Fruit fly (Drosophila melanogaster): ENCODE data around the gene tkv.

tkv gene

dm6 chr2L:5232967-5233909, 37.9 kb downstream of the tkv start:
- TF ChIP-seq Rel (GFP tag; optimal IDR thresholded peaks at IDR 0.05): no peak
- TF ChIP-seq Rel (tag; optimal IDR thresholded peaks at IDR 0.05): peak; percentile 92
- TF ChIP-seq CrebA (GFP tag; optimal IDR thresholded peaks at IDR 0.05; ENCODE audit: borderline replicate concordance): peak; percentile 48
- no peak for TF ChIP-seq br (GFP tag; optimal IDR thresholded peaks at IDR 0.05)

- TF ChIP-seq brk (GFP tag; optimal IDR thresholded peaks at IDR 0.05): no peak
- TF ChIP-seq Vsx2 (GFP tag; optimal IDR thresholded peaks at IDR 0.05; ENCODE audit: partially characterized antibody): no peak
- no peak for TF ChIP-seq sv (GFP tag; optimal IDR thresholded peaks at IDR 0.05)
- no peak for TF ChIP-seq Hr83 (GFP tag; optimal IDR thresholded peaks at IDR 0.05; ENCODE audit: poor library complexity, severe bottlenecking)
- no peak for TF ChIP-seq Dfd (GFP tag; optimal IDR thresholded peaks at IDR 0.05)
- TF ChIP-seq dmrt93B (GFP tag; optimal IDR thresholded peaks at IDR 0.05): no peak
- no peak for TF ChIP-seq pan (optimal IDR thresholded peaks at IDR 0.05)
- TF ChIP-seq HLH106 (tag; optimal IDR thresholded peaks at IDR 0.05): no peak
- no peak for TF ChIP-seq Sp1 (GFP tag; optimal IDR thresholded peaks at IDR 0.05)
- TF ChIP-seq ey (GFP tag; optimal IDR thresholded peaks at IDR 0.05): no peak
- no peak for TF ChIP-seq foxo (GFP tag; optimal IDR thresholded peaks at IDR 0.05)
- TF ChIP-seq Hnf4 (GFP tag; optimal IDR thresholded peaks at IDR 0.05): no peak
- no peak for TF ChIP-seq h (GFP tag; optimal IDR thresholded peaks at IDR 0.05)
- no peak for TF ChIP-seq GATAd (GFP tag; optimal IDR thresholded peaks at IDR 0.05)
- TF ChIP-seq Jra (GFP tag; optimal IDR thresholded peaks at IDR 0.05): no peak
- TF ChIP-seq fru (GFP tag; optimal IDR thresholded peaks at IDR 0.05): no peak
- no peak for TF ChIP-seq psq (GFP tag; optimal IDR thresholded peaks at IDR 0.05)
Observed at dm6 chr2L:5232175-5232574, 39.0 kb downstream of the tkv start.

dm6 chr2L:5231437-5231836, 39.7 kb downstream of the tkv start:
- TF ChIP-seq ey (GFP tag; optimal IDR thresholded peaks at IDR 0.05) (peak; percentile 43), GATAd (GFP tag; optimal IDR thresholded peaks at IDR 0.05) (no peak), CrebA (GFP tag; optimal IDR thresholded peaks at IDR 0.05; ENCODE audit: borderline replicate concordance) (no peak), Abd-B (GFP tag; optimal IDR thresholded peaks at IDR 0.05) (no peak), HLH106 (tag; optimal IDR thresholded peaks at IDR 0.05) (peak; percentile 30), psq (GFP tag; optimal IDR thresholded peaks at IDR 0.05) (peak; percentile 40), Dfd (GFP tag; optimal IDR thresholded peaks at IDR 0.05) (no peak), woc (GFP tag; optimal IDR thresholded peaks at IDR 0.05) (peak; percentile 24), Hnf4 (GFP tag; optimal IDR thresholded peaks at IDR 0.05) (peak; percentile 46), Vsx2 (GFP tag; optimal IDR thresholded peaks at IDR 0.05; ENCODE audit: partially characterized antibody) (no peak), Jra (GFP tag; optimal IDR thresholded peaks at IDR 0.05) (peak; percentile 1), Myc (optimal IDR thresholded peaks at IDR 0.05) (no peak), Dif (GFP tag; optimal IDR thresholded peaks at IDR 0.05; ENCODE audit: partially characterized antibody) (no peak), N (GFP tag; optimal IDR thresholded peaks at IDR 0.05) (no peak), sage (GFP tag; optimal IDR thresholded peaks at IDR 0.05) (no peak), dsf (GFP tag; optimal IDR thresholded peaks at IDR 0.05; ENCODE audit: borderline replicate concordance) (no peak), Sp1 (GFP tag; optimal IDR thresholded peaks at IDR 0.05) (peak; percentile 46), jim (GFP tag; optimal IDR thresholded peaks at IDR 0.05) (no peak), foxo (GFP tag; optimal IDR thresholded peaks at IDR 0.05) (peak in 1 of 2 experiments; percentile 65), Hr78 (GFP tag; optimal IDR thresholded peaks at IDR 0.05) (no peak), fru (GFP tag; optimal IDR thresholded peaks at IDR 0.05) (peak; percentile 62), rgr (GFP tag; optimal IDR thresholded peaks at IDR 0.05) (peak; percentile 50), CG32264 (GFP tag; optimal IDR thresholded peaks at IDR 0.05) (peak; percentile 35), br (GFP tag; optimal IDR thresholded peaks at IDR 0.05) (peak; percentile 43), OdsH (GFP tag; optimal IDR thresholded peaks at IDR 0.05) (peak; percentile 21), tai (GFP tag; optimal IDR thresholded peaks at IDR 0.05) (peak; percentile 35), h (GFP tag; optimal IDR thresholded peaks at IDR 0.05) (peak; percentile 46), dmrt93B (GFP tag; optimal IDR thresholded peaks at IDR 0.05) (peak; percentile 6), CG9705 (GFP tag; optimal IDR thresholded peaks at IDR 0.05) (no peak), pan (optimal IDR thresholded peaks at IDR 0.05) (no peak), sv (GFP tag; optimal IDR thresholded peaks at IDR 0.05) (no peak), lola (GFP tag; optimal IDR thresholded peaks at IDR 0.05) (no peak), usp (GFP tag; optimal IDR thresholded peaks at IDR 0.05) (no peak), Hr83 (GFP tag; optimal IDR thresholded peaks at IDR 0.05; ENCODE audit: poor library complexity, severe bottlenecking) (no peak), brk (GFP tag; optimal IDR thresholded peaks at IDR 0.05) (no peak), Rel (GFP tag; optimal IDR thresholded peaks at IDR 0.05) (no peak), Rel (tag; optimal IDR thresholded peaks at IDR 0.05) (no peak), Mio (GFP tag; optimal IDR thresholded peaks at IDR 0.05) (no peak), dl (GFP tag; optimal IDR thresholded peaks at IDR 0.05; ENCODE audit: insufficient read depth in 1 of 2, partially characterized antibody in 2 of 2) (no peak)
